Fruit fly (Drosophila melanogaster) whole organism, wandering third instar larva: ENCODE results near the gene AGO2.

ENCODE experiments used
- Abd-B ChIP-seq: fragments of >200 bp; optimal IDR thresholded peaks from 2 replicates; lab custom pipeline; 2017; ENCODE audit warnings: missing biosample characterization, missing genetic modification characterization
- CrebA ChIP-seq: fragments of 200-800 bp; sonication (Bioruptor generic); optimal IDR thresholded peaks from 2 replicates; lab custom pipeline; 2016; ENCODE audit warnings: missing biosample characterization, mild to moderate bottlenecking, missing genetic modification characterization, borderline replicate concordance
- Dfd ChIP-seq: fragments of >200 bp; optimal IDR thresholded peaks from 2 replicates; lab custom pipeline; 2017; ENCODE audit warnings: missing biosample characterization, missing genetic modification characterization
- Myc ChIP-seq: fragments of >200 bp; optimal IDR thresholded peaks from 2 replicates; lab custom pipeline; 2017
- br ChIP-seq: fragments of 200-800 bp; sonication (Bioruptor generic); optimal IDR thresholded peaks from 2 replicates; lab custom pipeline; 2016; ENCODE audit warnings: missing biosample characterization, missing genetic modification characterization
- fru ChIP-seq: fragments of 200-800 bp; sonication (Bioruptor generic); optimal IDR thresholded peaks from 3 replicates; lab custom pipeline; 2016; ENCODE audit warnings: missing biosample characterization, mild to moderate bottlenecking, missing genetic modification characterization
- h ChIP-seq: fragments of 200-800 bp; sonication (Bioruptor generic); optimal IDR thresholded peaks from 3 replicates; lab custom pipeline; 2016; ENCODE audit warnings: missing biosample characterization, mild to moderate bottlenecking, missing genetic modification characterization
- lola ChIP-seq: fragments of >200 bp; optimal IDR thresholded peaks from 2 replicates; lab custom pipeline; 2017; ENCODE audit warnings: missing biosample characterization, missing genetic modification characterization
- pan ChIP-seq: fragments of >200 bp; optimal IDR thresholded peaks from 2 replicates; lab custom pipeline; 2017
- psq ChIP-seq: fragments of 200-800 bp; sonication (Bioruptor generic); optimal IDR thresholded peaks from 3 replicates; lab custom pipeline; 2017; ENCODE audit warnings: missing biosample characterization, mild to moderate bottlenecking, missing genetic modification characterization, moderate library complexity
- sv ChIP-seq: fragments of 200-800 bp; sonication (Bioruptor generic); optimal IDR thresholded peaks from 3 replicates; lab custom pipeline; 2016; ENCODE audit warnings: missing biosample characterization, missing genetic modification characterization
- usp ChIP-seq: fragments of >200 bp; optimal IDR thresholded peaks from 2 replicates; lab custom pipeline; 2017; ENCODE audit warnings: missing biosample characterization, missing genetic modification characterization

- no peak for TF ChIP-seq h (GFP tag; lab: Kevin White, UChicago)
- no peak for TF ChIP-seq CrebA (GFP tag; lab: Kevin White, UChicago)
- no peak for TF ChIP-seq psq (GFP tag; lab: Kevin White, UChicago)
- TF ChIP-seq sv (GFP tag; lab: Kevin White, UChicago) = no peak
- TF ChIP-seq fru (GFP tag; lab: Kevin White, UChicago) = no peak
- TF ChIP-seq Myc (lab: Kevin White, UChicago) = no peak
- TF ChIP-seq Dfd (GFP tag; lab: Kevin White, UChicago) = no peak
- TF ChIP-seq usp (GFP tag; lab: Kevin White, UChicago) = no peak
- TF ChIP-seq lola (GFP tag; lab: Kevin White, UChicago) = no peak
- no peak for TF ChIP-seq pan (lab: Kevin White, UChicago)
- no peak for TF ChIP-seq Abd-B (GFP tag; lab: Kevin White, UChicago)
- TF ChIP-seq br (GFP tag; lab: Kevin White, UChicago) = no peak
Observed at dm6 chr3L:15595980-15596379, 42.1 kb downstream of the AGO2 start.
